Worm (Caenorhabditis elegans): Measurements from ENCODE around the gene R102.11.

R102.11 gene

DNA sequence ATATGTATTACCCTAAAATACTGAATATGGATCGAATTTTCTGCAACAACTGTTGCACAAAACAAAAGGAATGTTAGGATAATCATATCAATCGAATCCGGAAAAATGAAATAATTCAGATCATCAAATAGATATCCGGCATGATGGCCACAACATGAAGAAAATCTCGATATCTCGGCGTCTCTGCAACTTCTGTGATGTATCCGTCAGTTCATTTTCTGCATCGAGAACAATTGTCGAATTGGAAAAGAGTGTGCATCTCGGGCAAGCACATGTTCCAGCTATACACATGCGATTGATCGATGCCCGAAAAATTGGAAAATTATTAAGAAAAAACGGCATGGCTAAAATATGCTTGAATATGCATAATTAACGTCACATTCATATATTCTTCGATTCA lies 13.8 kb downstream of the R102.11 start, which contains the start of the genes K08C7.6 and R102.1:
Gene K08C7.6 (minus strand): TSS at position 101 of the 400 bp plus-strand sequence.
Gene R102.1 (plus strand): TSS at position 291 of the 400 bp plus-strand sequence.
- TF ChIP-seq lin-38 (GFP tag; IDR thresholded peaks at IDR 0.05), result no peak
- TF ChIP-seq lir-3 (tag; optimal IDR thresholded peaks at IDR 0.05), result no peak
- TF ChIP-seq dmd-6 (GFP tag; IDR thresholded peaks at IDR 0.05), result no peak
- no peak for TF ChIP-seq dve-1 (tag; optimal IDR thresholded peaks at IDR 0.05; ENCODE audit: insufficient read depth)
- TF ChIP-seq dpl-1 (GFP tag; optimal IDR thresholded peaks at IDR 0.05), result no peak
- TF ChIP-seq cey-2 (tag; optimal IDR thresholded peaks at IDR 0.05; ENCODE audit: borderline replicate concordance, insufficient read depth), result no peak
- no peak for TF ChIP-seq lin-39 (tag; optimal IDR thresholded peaks at IDR 0.05)
- no peak for TF ChIP-seq Y48G9A.11 (GFP tag; IDR thresholded peaks at IDR 0.05)
- TF ChIP-seq daf-19 (GFP tag; conservative IDR thresholded peaks at IDR 0.05), result no peak
- no peak for TF ChIP-seq pha-4 (GFP tag; IDR thresholded peaks at IDR 0.05)
- TF ChIP-seq pha-4 (tag; optimal IDR thresholded peaks at IDR 0.05), result no peak
- no peak for TF ChIP-seq mdt-29 (GFP tag; IDR thresholded peaks at IDR 0.05)
- TF ChIP-seq fkh-10 (GFP tag; optimal IDR thresholded peaks at IDR 0.05), result no peak
- no peak for TF ChIP-seq attf-4 (tag; optimal IDR thresholded peaks at IDR 0.05)
- TF ChIP-seq daf-8 (GFP tag; IDR thresholded peaks at IDR 0.05), result no peak
- TF ChIP-seq hlh-11 (tag; optimal IDR thresholded peaks at IDR 0.05), result no peak
- no peak for TF ChIP-seq unc-130 (GFP tag; optimal IDR thresholded peaks at IDR 0.05)
- no peak for TF ChIP-seq unc-39 (tag; optimal IDR thresholded peaks at IDR 0.05)
- TF ChIP-seq duxl-1 (tag; optimal IDR thresholded peaks at IDR 0.05; ENCODE audit: poor library complexity), result no peak

DNA sequence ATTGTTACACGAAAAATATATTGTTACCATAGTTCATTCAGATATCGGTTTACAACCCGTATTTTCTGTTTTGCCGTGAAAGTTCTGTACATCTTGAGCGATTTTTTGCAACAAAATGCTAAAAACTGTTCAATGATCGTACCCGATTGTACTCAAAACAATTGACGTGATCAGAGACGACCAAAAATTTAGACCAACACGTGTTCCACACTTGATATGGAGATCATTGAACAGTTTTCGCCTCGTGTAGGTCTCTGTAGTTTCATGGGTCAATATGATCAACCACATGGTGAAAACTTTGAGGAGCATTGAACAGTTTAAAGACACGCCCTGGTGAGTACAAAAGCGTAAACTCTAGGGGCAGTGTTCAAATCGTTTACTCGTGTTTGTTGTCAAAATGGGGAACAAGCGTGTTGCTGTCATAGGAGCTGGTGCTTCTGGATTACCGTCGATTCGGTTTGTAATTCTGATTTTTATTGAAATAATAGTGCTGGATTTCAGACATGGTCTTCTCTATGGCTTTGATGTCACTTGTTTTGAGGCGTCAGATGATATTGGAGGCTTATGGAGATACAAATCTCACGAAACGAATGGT lies 17.3 kb downstream of the R102.11 start, which contains the start of gene fmo-2:
Gene fmo-2 (plus strand): TSS at position 370 of the 595 bp plus-strand sequence.
- peak; percentile 80 for TF ChIP-seq mxl-3 (GFP tag; optimal IDR thresholded peaks at IDR 0.05)
- peak in 1 of 2 experiments; percentile 99 for TF ChIP-seq unc-62 (GFP tag; optimal IDR thresholded peaks at IDR 0.05 in 1 of 2)
- no peak for TF ChIP-seq unc-62 (tag; optimal IDR thresholded peaks at IDR 0.05)
- TF ChIP-seq tra-1 (GFP tag; IDR thresholded peaks at IDR 0.05), result 0 out of 2 replicates have a peak, but pooled peaks have one; percentile 28
- no peak for TF ChIP-seq lin-29 (GFP tag; IDR thresholded peaks at IDR 0.05)
- TF ChIP-seq dmd-6 (GFP tag; IDR thresholded peaks at IDR 0.05), result 0 out of 2 replicates have a peak, but pooled peaks have one; percentile 31
- TF ChIP-seq nhr-28 (tag; optimal IDR thresholded peaks at IDR 0.05), result peak; percentile 76
- no peak for TF ChIP-seq nhr-237 (tag; optimal IDR thresholded peaks at IDR 0.05)
- peak; percentile 82 for TF ChIP-seq aha-1 (tag)
- TF ChIP-seq mdl-1 (tag; optimal IDR thresholded peaks at IDR 0.05), result peak in 1 of 2 experiments; percentile 74

DNA sequence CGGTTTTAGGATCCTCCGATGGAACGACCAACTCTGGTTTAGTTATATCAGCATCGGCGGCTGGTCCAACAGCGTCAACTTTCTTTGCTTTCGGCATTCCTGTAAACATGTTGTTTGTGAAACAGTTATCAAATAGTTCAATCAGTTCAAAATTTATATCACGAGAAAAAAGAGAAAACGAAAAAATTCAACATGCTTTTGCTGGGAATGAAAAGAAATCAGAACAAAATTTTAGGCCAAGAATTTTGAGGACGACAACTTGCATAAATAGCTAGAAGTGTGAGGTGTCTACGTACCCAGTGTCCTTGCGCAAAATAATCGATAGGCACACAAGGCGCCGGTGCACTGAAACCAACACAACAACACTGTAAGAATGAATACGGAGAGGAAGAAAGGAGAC lies 19.2 kb downstream of the R102.11 start, which contains the start of gene K08C7.4:
Gene K08C7.4 (minus strand): TSS at position 101 of the 400 bp plus-strand sequence.
- TF ChIP-seq daf-16 (GFP tag; optimal IDR thresholded peaks at IDR 0.05) (no peak), daf-16 (tag; optimal IDR thresholded peaks at IDR 0.05) (no peak)

DNA sequence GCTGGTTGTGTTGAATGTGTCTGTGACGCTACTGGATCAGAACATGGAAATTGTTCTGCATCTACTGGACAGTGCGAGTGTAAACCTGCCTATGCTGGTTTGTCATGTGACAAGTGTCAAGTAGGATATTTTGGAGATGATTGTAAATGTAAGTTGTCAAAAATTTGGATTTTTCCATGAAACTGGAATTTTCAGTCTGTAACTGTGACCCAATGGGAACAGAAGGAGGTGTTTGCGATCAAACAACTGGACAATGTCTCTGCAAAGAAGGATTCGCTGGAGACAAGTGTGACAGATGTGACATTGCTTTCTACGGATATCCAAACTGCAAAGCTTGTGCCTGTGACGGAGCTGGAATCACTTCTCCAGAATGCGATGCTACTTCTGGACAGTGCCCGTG lies 31.0 kb downstream of the R102.11 start:
- no peak for TF ChIP-seq pqm-1 (tag; optimal IDR thresholded peaks at IDR 0.05)
- peak in 1 of 2 experiments; percentile 99 for TF ChIP-seq unc-62 (GFP tag; optimal IDR thresholded peaks at IDR 0.05 in 1 of 2)
- no peak for TF ChIP-seq unc-62 (tag; optimal IDR thresholded peaks at IDR 0.05)

DNA sequence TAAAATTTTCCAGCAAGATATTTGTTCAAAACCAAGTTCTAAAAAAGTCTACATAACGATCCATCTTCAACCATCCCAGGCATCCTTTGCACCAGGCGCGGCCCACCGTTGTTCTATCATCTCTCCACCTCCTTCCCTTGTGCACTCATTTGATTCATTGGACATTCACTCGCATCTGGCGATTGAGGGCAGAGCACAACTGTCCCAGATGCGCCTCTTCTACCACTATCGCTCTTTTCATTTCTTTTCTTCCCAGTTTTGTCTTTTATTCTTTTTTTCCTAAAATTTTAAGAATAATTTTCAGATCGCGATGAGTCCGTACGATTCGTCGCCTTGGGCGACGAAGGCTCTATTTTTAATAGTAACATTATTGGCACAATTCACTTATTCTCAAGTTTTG lies 33.0 kb downstream of the R102.11 start, which contains the start of gene epi-1:
Gene epi-1 (plus strand): TSS at position 301 of the 400 bp plus-strand sequence.
- no peak for TF ChIP-seq F49E8.2 (tag; optimal IDR thresholded peaks at IDR 0.05; ENCODE audit: borderline replicate concordance)
- no peak for TF ChIP-seq daf-19 (GFP tag; conservative IDR thresholded peaks at IDR 0.05)
- no peak for TF ChIP-seq daf-16 (GFP tag; optimal IDR thresholded peaks at IDR 0.05)
- no peak for TF ChIP-seq daf-16 (tag; optimal IDR thresholded peaks at IDR 0.05)
- TF ChIP-seq zfp-2 (tag; optimal IDR thresholded peaks at IDR 0.05), result no peak
- no peak for TF ChIP-seq ZK337.2 (GFP tag; IDR thresholded peaks at IDR 0.05)
- TF ChIP-seq ztf-7 (tag; optimal IDR thresholded peaks at IDR 0.05), result no peak
- TF ChIP-seq dve-1 (tag; optimal IDR thresholded peaks at IDR 0.05; ENCODE audit: insufficient read depth), result no peak
- no peak for TF ChIP-seq F44E2.7 (GFP tag; IDR thresholded peaks at IDR 0.05)
- TF ChIP-seq duxl-1 (tag; optimal IDR thresholded peaks at IDR 0.05; ENCODE audit: poor library complexity), result no peak
- no peak for TF ChIP-seq Y75B8A.6 (GFP tag; IDR thresholded peaks at IDR 0.05)
- no peak for TF ChIP-seq lin-39 (tag; optimal IDR thresholded peaks at IDR 0.05)
- TF ChIP-seq pqm-1 (tag; optimal IDR thresholded peaks at IDR 0.05), result no peak
- no peak for TF ChIP-seq nhr-6 (tag; optimal IDR thresholded peaks at IDR 0.05)
- no peak for TF ChIP-seq daf-8 (GFP tag; IDR thresholded peaks at IDR 0.05)
- TF ChIP-seq gei-8 (GFP tag; optimal IDR thresholded peaks at IDR 0.05), result no peak
- no peak for TF ChIP-seq hmg-1.1 (GFP tag; IDR thresholded peaks at IDR 0.05)
- TF ChIP-seq lin-15B (tag; optimal IDR thresholded peaks at IDR 0.05), result no peak
- TF ChIP-seq dmd-8 (GFP tag; IDR thresholded peaks at IDR 0.05), result no peak
- no peak for TF ChIP-seq nhr-11 (tag; optimal IDR thresholded peaks at IDR 0.05)
